Worm (Caenorhabditis elegans): ENCODE measurements around the gene Y56A3A.6.

DNA sequence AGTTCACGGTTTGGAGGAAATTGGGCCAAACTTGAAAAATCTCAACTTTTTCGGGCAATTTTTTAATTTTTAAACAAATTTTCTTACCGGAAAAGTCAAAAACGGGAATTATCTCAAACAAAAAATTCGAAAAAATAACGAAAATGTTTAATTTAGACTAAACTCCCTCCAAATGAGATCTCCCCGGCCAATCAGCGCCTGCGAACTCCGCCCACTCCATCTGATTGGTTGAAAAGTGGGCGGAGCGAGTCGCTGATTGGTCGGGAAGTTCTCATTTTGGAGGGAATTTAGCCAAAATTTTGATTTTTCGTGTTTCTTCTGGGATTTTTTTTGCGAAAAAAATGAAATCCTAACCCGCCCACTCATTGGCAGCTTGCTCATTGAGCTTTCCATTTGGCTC, 18.0 kb upstream of the Y56A3A.6 start:
- TF ChIP-seq dpl-1 (GFP tag; optimal IDR thresholded peaks at IDR 0.05) (no peak), nhr-20 (tag; optimal IDR thresholded peaks at IDR 0.05) (no peak), lin-39 (tag; optimal IDR thresholded peaks at IDR 0.05) (no peak), nhr-90 (tag; optimal IDR thresholded peaks at IDR 0.05; ENCODE audit: poor library complexity) (no peak), nhr-237 (tag; optimal IDR thresholded peaks at IDR 0.05) (no peak), blmp-1 (tag; optimal IDR thresholded peaks at IDR 0.05) (no peak), unc-86 (tag; optimal IDR thresholded peaks at IDR 0.05) (no peak), lin-15B (tag; optimal IDR thresholded peaks at IDR 0.05) (no peak), nhr-28 (tag; optimal IDR thresholded peaks at IDR 0.05) (no peak), zag-1 (tag; optimal IDR thresholded peaks at IDR 0.05) (no peak), unc-62 (GFP tag; optimal IDR thresholded peaks at IDR 0.05) (no peak), ama-1 (optimal IDR thresholded peaks at IDR 0.05) (no peak)

All from whole organism, L1 larva.